Worm (Caenorhabditis elegans): Measurements from ENCODE around the gene bath-2.

DNA sequence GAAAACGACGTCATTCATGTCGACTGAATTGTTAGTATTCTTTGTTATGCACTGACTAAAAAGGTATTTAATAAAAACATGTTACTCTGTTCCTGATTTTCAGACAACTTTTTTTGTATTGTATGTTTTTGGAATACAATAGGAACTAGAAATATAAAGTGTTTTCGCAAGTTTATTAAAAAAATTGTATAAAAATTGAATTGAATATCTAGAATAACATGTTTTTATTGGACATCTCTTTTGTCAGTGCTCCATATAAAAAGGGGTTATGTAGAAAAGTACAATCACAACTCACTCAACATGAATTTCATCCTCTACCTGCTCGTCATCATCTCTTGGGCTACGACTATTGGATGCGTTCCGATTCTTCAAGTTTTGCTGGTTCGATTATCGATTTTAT lies 27.3 kb downstream of the bath-2 start, which contains the start of gene C46F9.5:
- TF ChIP-seq tab-1 (GFP tag; IDR thresholded peaks at IDR 0.05), result no peak
- no peak for TF ChIP-seq klf-2 (GFP tag; conservative IDR thresholded peaks at IDR 0.05)
- TF ChIP-seq ref-1 (GFP tag; conservative IDR thresholded peaks at IDR 0.05), result no peak
- TF ChIP-seq flt-1 (GFP tag; IDR thresholded peaks at IDR 0.05), result no peak
- TF ChIP-seq ztf-23 (GFP tag; IDR thresholded peaks at IDR 0.05), result no peak
- no peak for TF ChIP-seq med-1 (GFP tag; optimal IDR thresholded peaks at IDR 0.05; ENCODE audit: insufficient read depth)
